Fruit fly (Drosophila melanogaster): Measurements from ENCODE around the gene CG42717.

CG42717 gene

dm6 chr3L:16021064-16021683 lies 11.8 kb downstream of the CG42717 start (continued):
- TF ChIP-seq Hmr (GFP tag; optimal IDR thresholded peaks at IDR 0.05) (no peak), CG1233 (GFP tag; optimal IDR thresholded peaks at IDR 0.05) (peak; percentile 47), E2f2 (GFP tag; IDR thresholded peaks at IDR 0.05) (peak; percentile 18; the same call in 1 of the 2 replicates), CG43689 (GFP tag; IDR thresholded peaks at IDR 0.05) (no peak), pnt (GFP tag; optimal IDR thresholded peaks at IDR 0.05) (peak; percentile 67), Bgb (GFP tag; IDR thresholded peaks at IDR 0.05; ENCODE audit: partially characterized antibody) (no peak), sens-2 (GFP tag; IDR thresholded peaks at IDR 0.05) (peak; percentile 23; the same call in 1 of the 2 replicates), Camta (GFP tag; optimal IDR thresholded peaks at IDR 0.05) (peak; percentile 46), CG6683 (GFP tag; optimal IDR thresholded peaks at IDR 0.05) (no peak), knrl (GFP tag; IDR thresholded peaks at IDR 0.05; ENCODE audit: partially characterized antibody) (no peak), nom (GFP tag; optimal IDR thresholded peaks at IDR 0.05) (no peak), emc (GFP tag; optimal IDR thresholded peaks at IDR 0.05) (no peak), Dad (GFP tag; optimal IDR thresholded peaks at IDR 0.05) (peak; percentile 13), jigr1 (GFP tag; IDR thresholded peaks at IDR 0.05) (no peak), vnd (GFP tag; IDR thresholded peaks at IDR 0.05; ENCODE audit: partially characterized antibody) (no peak), CG7839 (tag; optimal IDR thresholded peaks at IDR 0.05) (peak; percentile 57), CG15601 (tag; optimal IDR thresholded peaks at IDR 0.05) (peak; percentile 12), HmgD (GFP tag; optimal IDR thresholded peaks at IDR 0.05) (no peak), Hr51 (GFP tag; optimal IDR thresholded peaks at IDR 0.05) (peak in 1 of 2 experiments; percentile 13), CG8765 (GFP tag; IDR thresholded peaks at IDR 0.05) (peak; percentile 84), bsh (GFP tag; optimal IDR thresholded peaks at IDR 0.05) (peak in 1 of 2 experiments; percentile 74), Dek (tag; optimal IDR thresholded peaks at IDR 0.05) (no peak), Scr (GFP tag; IDR thresholded peaks at IDR 0.05; ENCODE audit: partially characterized antibody) (no peak), CG13775 (GFP tag; optimal IDR thresholded peaks at IDR 0.05) (peak; percentile 51), CG3163 (GFP tag; optimal IDR thresholded peaks at IDR 0.05) (peak; percentile 28), Hr39 (optimal IDR thresholded peaks at IDR 0.05) (no peak), ttk (GFP tag; IDR thresholded peaks at IDR 0.05) (0 out of 2 replicates have a peak, but pooled peaks have one; percentile 16), CG1792 (GFP tag; optimal IDR thresholded peaks at IDR 0.05) (no peak), CG2889 (GFP tag; IDR thresholded peaks at IDR 0.05) (no peak), jing (GFP tag; optimal IDR thresholded peaks at IDR 0.05) (peak; percentile 34), hth (optimal IDR thresholded peaks at IDR 0.05) (no peak), CG30020 (tag; optimal IDR thresholded peaks at IDR 0.05) (no peak), Dip2 (GFP tag; IDR thresholded peaks at IDR 0.05) (no peak), tgo (GFP tag; IDR thresholded peaks at IDR 0.05) (peak; percentile 40; the same call in 2 of the 3 replicates), CG8359 (GFP tag; optimal IDR thresholded peaks at IDR 0.05; ENCODE audit: borderline replicate concordance) (peak; percentile 37), ken (GFP tag; IDR thresholded peaks at IDR 0.05) (peak; percentile 23; the same call in 1 of the 3 replicates), CG2120 (GFP tag; optimal IDR thresholded peaks at IDR 0.05) (no peak), Dfd (GFP tag; optimal IDR thresholded peaks at IDR 0.05) (no peak), CG17802 (tag; optimal IDR thresholded peaks at IDR 0.05) (peak; percentile 9), Nf-YC (tag; optimal IDR thresholded peaks at IDR 0.05) (no peak), lov (optimal IDR thresholded peaks at IDR 0.05) (no peak), lov (GFP tag; IDR thresholded peaks at IDR 0.05) (peak; percentile 73; the same call in 1 of the 3 replicates), CG3065 (GFP tag; optimal IDR thresholded peaks at IDR 0.05) (no peak), Chrac-16 (GFP tag; optimal IDR thresholded peaks at IDR 0.05) (peak; percentile 72), dimm (GFP tag; IDR thresholded peaks at IDR 0.05) (no peak), CG18476 (GFP tag; optimal IDR thresholded peaks at IDR 0.05) (no peak), gcm2 (GFP tag; optimal IDR thresholded peaks at IDR 0.05) (no peak), CG4730 (GFP tag; IDR thresholded peaks at IDR 0.05) (peak; percentile 38; the same call in 1 of the 2 replicates), CTCF (GFP tag; optimal IDR thresholded peaks at IDR 0.05) (no peak), Gsc (GFP tag; IDR thresholded peaks at IDR 0.05) (peak; percentile 32; the same call in 1 of the 2 replicates), CG34422 (GFP tag; IDR thresholded peaks at IDR 0.05) (no peak)

All from whole organism, embryonic.